Fruit fly (Drosophila melanogaster) whole organism, embryonic: ENCODE results near the gene Sptr.
A peak's percentile ranks its signal among the peaks of the same experiment; 100 is the strongest.

ENCODE experiments used
- CG14014 ChIP-seq: fragments of 200-800 bp; sonication (Bioruptor generic); IDR thresholded peaks from 2 replicates; pipeline ENCODE4 v1.3.6; 2022; ENCODE audit warnings: missing biosample characterization, missing genetic modification characterization
- CG16863 ChIP-seq: fragments of 200-800 bp; sonication (Bioruptor generic); optimal IDR thresholded peaks from 3 replicates; lab custom pipeline; 2016; ENCODE audit warnings: missing biosample characterization, missing genetic modification characterization
- CG2120 ChIP-seq: fragments of 200-800 bp; sonication (Bioruptor generic); optimal IDR thresholded peaks from 3 replicates; lab custom pipeline; 2016; ENCODE audit warnings: missing biosample characterization, missing genetic modification characterization
- CG32767 ChIP-seq: fragments of 200-800 bp; sonication (Bioruptor generic); IDR thresholded peaks from 2 replicates; pipeline ENCODE4 v1.3.6; 2022; ENCODE audit warnings: missing biosample characterization, missing genetic modification characterization
- CG3995 ChIP-seq: fragments of 200-800 bp; sonication (Bioruptor generic); optimal IDR thresholded peaks from 3 replicates; lab custom pipeline; 2016; ENCODE audit warnings: missing biosample characterization, missing genetic modification characterization
- corto ChIP-seq: fragments of 200-800 bp; sonication (Bioruptor generic); optimal IDR thresholded peaks from 2 replicates; lab custom pipeline; 2016; ENCODE audit warnings: missing biosample characterization, mild to moderate bottlenecking, missing genetic modification characterization, moderate library complexity
- fd96Cb ChIP-seq: fragments of 200-800 bp; sonication (Bioruptor generic); optimal IDR thresholded peaks from 2 replicates; lab custom pipeline; 2018; ENCODE audit warnings: missing biosample characterization, mild to moderate bottlenecking, missing genetic modification characterization, moderate library complexity
- her ChIP-seq: fragments of 200-800 bp; sonication (Bioruptor generic); optimal IDR thresholded peaks from 2 replicates; lab custom pipeline; 2016; ENCODE audit warnings: missing biosample characterization, missing genetic modification characterization
- lbe ChIP-seq: fragments of 200-800 bp; sonication (Bioruptor generic); optimal IDR thresholded peaks from 2 replicates; lab custom pipeline; 2016; ENCODE audit warnings: missing biosample characterization, mild to moderate bottlenecking, missing genetic modification characterization
- lola ChIP-seq, 3 experiments: fragments of >200 bp in 2 of 3; fragments of 200-800 bp in 1 of 3; sonication (Bioruptor generic) in 1 of 3; optimal IDR thresholded peaks; 2 replicates each; lab custom pipeline; 2017 to 2019; ENCODE audit warnings: missing biosample characterization in 3 of 3, missing genetic modification characterization in 3 of 3, mild to moderate bottlenecking in 1 of 3, moderate library complexity in 1 of 3
- luna ChIP-seq: fragments of 200-800 bp; sonication (Bioruptor generic); optimal IDR thresholded peaks from 2 replicates; lab custom pipeline; 2016; ENCODE audit warnings: missing biosample characterization, missing genetic modification characterization
- zfh2 ChIP-seq: fragments of 200-800 bp; sonication (Bioruptor generic); optimal IDR thresholded peaks from 2 replicates; lab custom pipeline; 2016; ENCODE audit warnings: missing biosample characterization, missing genetic modification characterization

dm6 chrX:8455019-8455555 lies 9.2 kb downstream of the Sptr start, which contains the start of gene org-1:
- TF ChIP-seq CG16863 (GFP tag; lab: Kevin White, UChicago) (peak; percentile 88), CG14014 (GFP tag; lab: Robert Waterston, UW) (peak; percentile 96), CG32767 (GFP tag; lab: Robert Waterston, UW) (peak; percentile 96), lbe (GFP tag; lab: Kevin White, UChicago) (peak; percentile 58), CG3995 (GFP tag; lab: Kevin White, UChicago) (peak; percentile 34), lola (GFP tag; optimal IDR thresholded peaks at IDR 0.05; lab: Kevin White, UChicago) (peak in 1 of 3 experiments; percentile 95), her (GFP tag; lab: Kevin White, UChicago) (peak; percentile 22), luna (GFP tag; lab: Kevin White, UChicago) (peak; percentile 12), zfh2 (GFP tag; lab: Kevin White, UChicago) (peak; percentile 37), CG2120 (GFP tag; lab: Kevin White, UChicago) (peak; percentile 86), corto (no peak), fd96Cb (tag; lab: Kevin White, UChicago) (peak; percentile 97)
